Fruit fly (Drosophila melanogaster): ENCODE results near the gene CG44227.

The CG44227 gene

DNA sequence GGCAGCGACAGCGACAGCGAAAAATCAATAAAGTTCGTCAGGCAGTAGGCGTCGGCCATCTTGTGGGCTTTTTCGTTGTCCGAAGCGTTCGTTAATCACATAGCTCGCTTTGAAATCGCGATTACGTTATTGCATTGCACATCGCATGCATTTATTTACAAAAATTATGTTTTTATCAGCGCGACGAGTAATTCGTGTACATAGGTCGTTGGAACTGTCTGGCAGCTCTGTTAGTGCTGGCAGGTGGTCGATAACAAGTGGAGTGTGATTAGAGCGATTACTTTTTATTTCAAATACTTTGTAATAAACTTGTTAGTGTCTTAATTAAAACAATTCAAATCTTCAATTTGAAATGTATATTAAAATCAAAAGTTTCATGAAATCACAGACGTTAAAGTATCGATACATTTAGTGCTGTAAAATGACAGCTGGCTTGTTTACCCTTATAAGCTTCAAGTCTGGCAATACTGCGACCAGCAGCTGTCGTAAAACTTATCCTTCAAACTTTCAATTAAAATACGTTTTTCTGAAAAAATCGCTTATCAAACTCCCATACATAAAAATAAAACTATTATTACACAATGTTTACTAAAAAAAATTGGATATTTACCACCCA lies 21.2 kb downstream of the CG44227 start, which contains the start of gene CG8032:
Gene CG8032 (plus strand): TSS at position 448 of the 616 bp plus-strand sequence.
- no peak for TF ChIP-seq EcR (GFP tag; optimal IDR thresholded peaks at IDR 0.05)
- no peak for TF ChIP-seq pan (optimal IDR thresholded peaks at IDR 0.05)
- no peak for TF ChIP-seq usp (GFP tag; optimal IDR thresholded peaks at IDR 0.05)
- TF ChIP-seq CG8478 (optimal IDR thresholded peaks at IDR 0.05), result no peak
- no peak for TF ChIP-seq Dll (optimal IDR thresholded peaks at IDR 0.05)
- TF ChIP-seq psq (optimal IDR thresholded peaks at IDR 0.05), result no peak

DNA sequence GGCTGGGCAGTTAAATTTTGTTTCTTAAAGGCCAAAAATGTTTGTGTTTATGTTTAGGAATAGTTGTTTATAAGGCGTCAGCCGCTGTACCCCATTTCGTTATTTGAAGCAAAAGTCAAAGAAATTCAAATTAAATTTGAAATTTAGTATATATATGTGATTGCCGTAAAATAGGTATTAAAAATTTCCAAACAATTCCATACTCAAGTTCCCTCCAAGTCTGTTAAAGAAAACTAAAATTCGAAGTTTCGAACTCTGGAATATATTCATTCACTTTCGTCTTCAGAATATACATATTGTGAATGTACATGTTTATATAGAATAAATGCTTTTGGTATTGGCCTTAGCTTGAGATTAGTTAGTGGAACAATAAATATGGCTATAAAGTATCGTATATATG lies 24.3 kb downstream of the CG44227 start, which contains the start of gene bel:
Gene bel (minus strand): TSS at position 101 of the 400 bp plus-strand sequence.
- no peak for TF ChIP-seq CG8478 (optimal IDR thresholded peaks at IDR 0.05)
- no peak for TF ChIP-seq psq (optimal IDR thresholded peaks at IDR 0.05)
- no peak for TF ChIP-seq EcR (GFP tag; optimal IDR thresholded peaks at IDR 0.05)
- TF ChIP-seq pan (optimal IDR thresholded peaks at IDR 0.05), result no peak
- TF ChIP-seq Dll (optimal IDR thresholded peaks at IDR 0.05), result no peak
- TF ChIP-seq usp (GFP tag; optimal IDR thresholded peaks at IDR 0.05), result no peak

DNA sequence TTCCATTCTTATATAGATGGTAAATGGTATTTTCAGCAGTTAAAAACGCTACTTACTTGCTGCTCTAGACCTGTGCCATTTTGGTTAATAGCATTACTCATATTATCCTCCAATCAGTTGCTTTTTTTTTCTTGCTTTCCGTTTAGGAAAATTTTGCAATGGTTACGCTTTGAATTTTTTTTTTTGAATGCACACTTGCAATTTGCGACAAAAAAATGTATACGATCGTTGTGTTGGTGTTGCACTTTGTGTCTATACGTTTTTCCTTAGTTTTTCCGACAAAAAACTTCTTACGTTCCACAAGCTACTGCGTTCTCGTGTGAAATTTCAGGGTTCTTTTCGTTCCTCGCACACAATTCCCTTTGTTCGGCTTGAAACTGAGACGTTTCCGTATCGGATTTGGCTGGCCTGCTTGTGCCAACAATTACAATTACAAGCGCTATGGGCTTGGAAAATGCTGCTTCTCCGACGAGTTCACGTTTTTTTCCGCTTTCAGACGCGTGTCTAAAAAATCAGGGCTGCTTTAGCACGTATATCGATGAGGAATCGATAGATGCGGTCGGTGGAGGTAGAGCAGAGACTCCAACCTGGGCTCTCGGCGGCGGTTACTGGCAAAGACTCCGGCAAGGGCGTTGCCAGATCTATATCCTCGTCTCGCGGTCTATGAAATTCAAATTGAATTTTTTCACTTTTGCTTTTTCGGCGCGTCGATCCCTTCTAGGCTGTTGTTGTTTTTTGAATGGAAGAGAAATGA lies 24.9 kb downstream of the CG44227 start:
- no peak for TF ChIP-seq Dll (optimal IDR thresholded peaks at IDR 0.05)
- no peak for TF ChIP-seq CG8478 (optimal IDR thresholded peaks at IDR 0.05)
- peak; percentile 51 for TF ChIP-seq pan (optimal IDR thresholded peaks at IDR 0.05)

DNA sequence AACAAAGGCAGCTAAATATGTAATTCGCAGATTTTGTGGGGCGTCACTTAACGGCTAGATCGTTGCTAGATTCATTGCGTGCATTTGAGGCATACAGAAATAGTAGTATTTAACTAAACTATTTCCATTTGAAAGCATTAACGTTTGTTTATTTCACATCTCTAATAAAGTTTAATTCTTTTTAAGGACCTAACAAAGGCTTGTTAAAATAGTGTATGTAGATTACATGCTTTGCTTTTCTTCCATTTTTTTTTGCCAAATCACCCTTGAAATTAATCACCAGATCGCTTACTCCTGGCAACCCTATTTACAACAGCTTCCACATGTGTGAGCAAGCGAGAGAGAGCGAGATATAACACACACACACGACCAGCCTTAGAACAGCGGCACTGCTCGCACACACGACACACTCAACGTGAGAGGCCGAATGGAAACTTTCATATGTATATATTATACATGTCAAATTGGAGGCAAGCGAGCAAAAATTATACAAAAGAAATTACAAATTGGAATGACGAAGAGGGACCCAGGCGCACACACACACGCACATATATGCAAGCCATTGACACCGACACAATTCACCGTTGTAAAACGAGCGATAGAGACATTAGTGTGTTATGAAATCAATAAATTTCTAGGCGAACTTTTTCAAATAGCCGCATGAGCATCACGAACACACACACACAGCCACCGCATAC lies 25.6 kb downstream of the CG44227 start:
- TF ChIP-seq pan (optimal IDR thresholded peaks at IDR 0.05), result no peak
- TF ChIP-seq CG8478 (optimal IDR thresholded peaks at IDR 0.05), result peak; percentile 45
- no peak for TF ChIP-seq Dll (optimal IDR thresholded peaks at IDR 0.05)
- TF ChIP-seq EcR (GFP tag; optimal IDR thresholded peaks at IDR 0.05), result no peak

DNA sequence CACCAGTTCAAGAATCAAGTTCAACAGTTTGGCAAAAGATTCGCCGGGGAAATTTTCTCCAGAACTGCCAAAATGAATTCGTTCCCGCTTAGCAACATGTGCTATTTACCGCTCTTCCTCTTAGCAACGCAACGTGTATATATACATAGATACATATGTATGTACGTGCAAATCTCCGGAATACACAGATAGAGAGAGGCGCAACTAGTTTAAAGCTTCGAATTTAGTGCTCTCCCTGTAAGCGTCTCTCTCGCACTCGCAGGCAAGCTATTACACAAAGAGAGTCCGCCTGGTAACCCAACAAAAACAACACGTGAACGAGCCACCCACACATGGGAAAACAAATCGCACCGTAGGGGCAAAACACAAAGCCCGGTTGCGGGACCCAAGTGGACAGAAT lies 26.3 kb downstream of the CG44227 start:
- TF ChIP-seq usp (GFP tag; optimal IDR thresholded peaks at IDR 0.05) (no peak), psq (optimal IDR thresholded peaks at IDR 0.05) (no peak)

DNA sequence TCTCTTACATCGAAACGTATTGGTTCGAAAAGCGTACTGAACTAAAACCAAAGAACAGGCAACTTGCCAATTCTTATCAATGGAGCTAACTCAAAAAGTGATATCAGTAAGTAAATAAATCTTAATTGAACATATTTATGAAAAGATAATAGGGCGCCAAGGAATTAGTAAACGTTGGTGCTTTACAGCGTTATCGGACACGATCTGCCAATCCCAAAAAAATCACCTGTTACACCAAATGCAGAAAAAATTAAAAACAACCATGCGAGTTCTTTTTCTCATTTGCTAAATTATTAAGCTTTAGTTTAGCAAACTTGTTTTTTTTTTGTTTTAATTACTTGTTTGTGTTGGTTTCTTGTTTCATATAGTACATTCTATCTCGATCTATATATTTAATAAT lies 30.3 kb downstream of the CG44227 start, which contains the start of gene CG42489:
Gene CG42489 (minus strand): TSS at position 101 of the 400 bp plus-strand sequence.
- TF ChIP-seq usp (GFP tag; optimal IDR thresholded peaks at IDR 0.05), result no peak
- no peak for TF ChIP-seq pan (optimal IDR thresholded peaks at IDR 0.05)
- no peak for TF ChIP-seq psq (optimal IDR thresholded peaks at IDR 0.05)
- no peak for TF ChIP-seq Dll (optimal IDR thresholded peaks at IDR 0.05)
- TF ChIP-seq CG8478 (optimal IDR thresholded peaks at IDR 0.05), result no peak
- TF ChIP-seq EcR (GFP tag; optimal IDR thresholded peaks at IDR 0.05), result no peak

DNA sequence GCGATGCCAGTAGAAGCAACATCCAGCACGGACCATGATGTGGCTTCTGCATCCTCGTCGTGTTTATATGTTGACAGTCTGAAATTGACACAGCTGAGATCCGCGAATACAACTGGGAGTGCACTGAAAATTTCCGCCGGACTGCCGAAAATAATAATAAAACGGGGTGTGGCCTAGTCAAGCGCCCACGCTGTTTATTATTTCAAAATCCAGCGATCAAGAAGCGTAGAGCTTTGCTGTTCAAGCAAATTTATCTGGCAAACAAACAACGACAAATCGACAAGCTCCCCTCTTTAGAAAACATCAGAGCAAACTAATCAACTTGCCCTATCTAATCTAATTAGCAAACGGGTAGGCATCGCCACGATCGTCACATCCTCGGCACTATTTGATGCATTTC lies 30.9 kb downstream of the CG44227 start:
- no peak for TF ChIP-seq CG8478 (optimal IDR thresholded peaks at IDR 0.05)
- no peak for TF ChIP-seq psq (optimal IDR thresholded peaks at IDR 0.05)
- no peak for TF ChIP-seq Dll (optimal IDR thresholded peaks at IDR 0.05)
- TF ChIP-seq EcR (GFP tag; optimal IDR thresholded peaks at IDR 0.05), result no peak
- no peak for TF ChIP-seq pan (optimal IDR thresholded peaks at IDR 0.05)
- no peak for TF ChIP-seq usp (GFP tag; optimal IDR thresholded peaks at IDR 0.05)

DNA sequence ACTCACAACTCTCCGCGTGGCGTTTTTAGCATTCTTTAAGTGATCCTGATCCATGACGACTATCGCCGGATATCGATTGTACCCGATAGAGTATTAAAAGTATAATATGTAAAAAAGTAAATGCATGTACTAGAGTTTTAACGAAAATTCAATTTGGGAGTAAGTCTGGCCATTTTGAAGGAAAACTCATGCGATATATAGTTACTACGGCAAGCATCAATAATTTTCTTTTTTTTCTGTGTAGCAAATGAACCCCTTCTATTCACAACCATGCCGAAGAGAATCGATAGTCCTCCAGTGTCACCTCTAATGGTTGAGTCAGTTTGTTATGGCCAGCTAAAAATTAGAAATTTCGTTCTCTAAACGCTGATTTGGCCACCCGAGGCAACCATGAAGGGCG lies 32.2 kb downstream of the CG44227 start, which contains the start of the genes Sys1 and Dhod:
Gene Sys1 (plus strand): TSS at position 91 of the 400 bp plus-strand sequence.
Gene Dhod (minus strand): TSS at position 186 of the 400 bp plus-strand sequence.
- no peak for TF ChIP-seq EcR (GFP tag; optimal IDR thresholded peaks at IDR 0.05)
- TF ChIP-seq Dll (optimal IDR thresholded peaks at IDR 0.05), result no peak
- no peak for TF ChIP-seq usp (GFP tag; optimal IDR thresholded peaks at IDR 0.05)
- TF ChIP-seq psq (optimal IDR thresholded peaks at IDR 0.05), result no peak
- no peak for TF ChIP-seq pan (optimal IDR thresholded peaks at IDR 0.05)
- TF ChIP-seq CG8478 (optimal IDR thresholded peaks at IDR 0.05), result no peak

DNA sequence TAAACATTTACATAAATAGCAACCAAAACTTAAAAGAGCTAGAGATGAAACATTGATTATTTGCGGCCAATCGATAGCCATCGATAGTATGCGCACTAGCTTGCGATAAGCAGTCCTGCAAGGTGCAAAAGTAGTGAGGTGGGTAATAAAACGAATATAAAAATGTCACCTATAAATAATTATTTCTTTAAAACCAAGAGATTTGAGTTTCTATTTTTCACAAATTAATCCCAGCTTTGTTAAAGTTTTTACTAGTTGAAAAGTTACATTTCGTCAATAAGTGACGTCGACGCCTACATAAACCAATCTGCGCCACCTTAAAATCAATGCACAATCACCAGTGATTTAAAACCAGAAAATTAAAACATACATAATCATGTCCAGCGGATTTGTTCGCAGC lies 34.2 kb downstream of the CG44227 start, which contains the start of the genes Mkk4 and SLIRP2:
Gene Mkk4 (minus strand): TSS at position 56 of the 400 bp plus-strand sequence.
Gene SLIRP2 (plus strand): TSS at position 344 of the 400 bp plus-strand sequence.
- no peak for TF ChIP-seq CG8478 (optimal IDR thresholded peaks at IDR 0.05)
- no peak for TF ChIP-seq pan (optimal IDR thresholded peaks at IDR 0.05)
- no peak for TF ChIP-seq usp (GFP tag; optimal IDR thresholded peaks at IDR 0.05)
- TF ChIP-seq Dll (optimal IDR thresholded peaks at IDR 0.05), result no peak
- TF ChIP-seq psq (optimal IDR thresholded peaks at IDR 0.05), result no peak
- no peak for TF ChIP-seq EcR (GFP tag; optimal IDR thresholded peaks at IDR 0.05)

DNA sequence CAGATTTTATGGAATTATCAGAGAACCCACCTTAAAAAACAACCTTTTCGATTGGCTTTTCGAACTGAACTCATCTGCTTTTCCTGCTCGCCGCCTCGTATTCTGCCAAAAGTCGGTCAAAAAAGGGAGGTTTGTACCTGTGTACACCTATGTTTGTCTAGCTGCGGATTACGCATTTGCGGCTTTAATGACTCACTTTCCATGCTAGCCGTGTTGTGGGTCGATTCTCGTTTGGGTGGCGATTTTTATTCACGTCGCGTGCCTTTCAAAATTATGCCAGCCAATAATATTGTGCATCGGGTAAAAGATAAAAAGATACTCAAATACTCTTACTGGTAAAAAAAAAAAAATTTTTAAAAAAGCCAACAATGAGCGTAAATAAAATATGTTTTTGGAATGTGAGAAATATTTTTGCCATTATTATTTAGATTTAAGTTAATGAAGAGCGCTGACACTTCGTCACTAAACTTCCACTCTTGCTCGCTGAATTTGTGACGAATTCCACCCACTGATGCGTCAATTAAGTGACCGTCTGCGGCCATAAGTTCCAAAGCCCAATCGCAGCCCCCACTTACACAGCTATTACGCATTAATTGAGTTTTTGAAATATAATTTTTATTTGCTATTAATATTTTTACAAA lies 39.3 kb downstream of the CG44227 start, which contains the start of gene Cyp313b1:
Gene Cyp313b1 (minus strand): TSS at position 71 of the 641 bp plus-strand sequence.
- no peak for TF ChIP-seq psq (optimal IDR thresholded peaks at IDR 0.05)
- TF ChIP-seq EcR (GFP tag; optimal IDR thresholded peaks at IDR 0.05), result no peak
- no peak for TF ChIP-seq Dll (optimal IDR thresholded peaks at IDR 0.05)
- no peak for TF ChIP-seq CG8478 (optimal IDR thresholded peaks at IDR 0.05)
- no peak for TF ChIP-seq usp (GFP tag; optimal IDR thresholded peaks at IDR 0.05)
- no peak for TF ChIP-seq pan (optimal IDR thresholded peaks at IDR 0.05)

DNA sequence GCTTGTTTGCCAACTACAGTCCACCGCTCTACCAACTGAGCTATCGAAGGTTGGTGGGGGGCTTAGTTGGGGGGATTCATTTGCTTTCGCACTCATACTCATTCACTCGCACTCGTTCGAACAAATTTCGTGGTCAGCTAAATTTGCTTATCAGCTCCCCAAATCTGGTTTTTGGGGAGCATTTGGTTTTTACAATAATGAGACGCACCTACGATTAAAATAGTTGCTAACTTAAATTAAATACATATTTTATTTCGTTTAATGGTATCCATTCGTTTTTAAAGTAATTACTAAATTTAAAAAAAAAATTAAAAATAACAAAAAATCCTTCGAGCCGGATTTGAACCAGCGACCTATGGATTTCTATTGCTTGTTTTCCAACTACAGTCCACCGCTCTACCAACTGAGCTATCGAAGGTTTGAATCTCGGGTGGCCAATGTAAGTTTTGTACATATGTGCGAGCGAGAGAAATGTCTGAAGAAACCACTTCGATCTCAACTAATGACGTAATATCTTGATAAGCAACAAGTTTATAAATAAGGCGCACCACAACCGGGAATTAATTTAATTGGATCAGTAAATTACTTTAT lies 42.5 kb downstream of the CG44227 start:
- TF ChIP-seq CG8478 (optimal IDR thresholded peaks at IDR 0.05) (no peak), usp (GFP tag; optimal IDR thresholded peaks at IDR 0.05) (no peak), pan (optimal IDR thresholded peaks at IDR 0.05) (no peak)

Measured in whole organism.